Worm (Caenorhabditis elegans) whole organism, L3 larva: ENCODE results near the gene cdh-12.

Source experiments
- ama-1 ChIP-seq: fragments of 150-350 bp; optimal IDR thresholded peaks from 2 replicates; lab custom pipeline; 2018
- fkh-10 ChIP-seq: sonication (generic microtip); optimal IDR thresholded peaks from 2 replicates; lab custom pipeline; 2017; ENCODE audit warnings: missing biosample characterization, missing genetic modification reagents, missing genetic modification characterization
- lin-15B ChIP-seq: fragments of 150-350 bp; optimal IDR thresholded peaks from 2 replicates; lab custom pipeline; 2014; ENCODE audit warnings: missing biosample characterization, missing genetic modification characterization
- lsy-12 ChIP-seq: sonication (generic microtip); optimal IDR thresholded peaks from 2 replicates; lab custom pipeline; 2016; ENCODE audit warnings: mild to moderate bottlenecking, missing genetic modification characterization, missing compliant biosample characterization
- nhr-25 ChIP-seq: sonication (generic microtip); optimal IDR thresholded peaks from 2 replicates; lab custom pipeline; 2017; ENCODE audit warnings: missing biosample characterization, missing genetic modification characterization
- nhr-76 ChIP-seq: fragments of 150-350 bp; sonication (generic microtip); optimal IDR thresholded peaks from 5 replicates; lab custom pipeline; 2014; ENCODE audit warnings: missing biosample characterization, missing genetic modification characterization
- pha-4 ChIP-seq: fragments of 150-350 bp; optimal IDR thresholded peaks from 2 replicates; lab custom pipeline; 2014; ENCODE audit warnings: missing biosample characterization, missing genetic modification reagents, missing genetic modification characterization
- snpc-4 ChIP-seq: fragments of 150-350 bp; optimal IDR thresholded peaks from 2 replicates; lab custom pipeline; 2014; ENCODE audit warnings: missing biosample characterization, missing genetic modification characterization

- TF ChIP-seq lsy-12 (tag; lab: Kevin White, UChicago) = no peak
- no peak for TF ChIP-seq ama-1
- TF ChIP-seq fkh-10 = no peak
- TF ChIP-seq lin-15B (tag; lab: Kevin White, UChicago) = no peak
- no peak for TF ChIP-seq pha-4
- no peak for TF ChIP-seq nhr-76 (tag; lab: Kevin White, UChicago)
- TF ChIP-seq nhr-25 = no peak
- TF ChIP-seq snpc-4 (tag; lab: Kevin White, UChicago) = no peak
These were observed 20.3 kb upstream of the cdh-12 start for ce11 chrIII:1131532-1131931.
